Fruit fly (Drosophila melanogaster) whole organism, adult: ENCODE measurements around the gene VhaM9.7-c.

ENCODE experiments used
- CG11617 ChIP-seq: fragments of 200-800 bp; sonication (Bioruptor generic); optimal IDR thresholded peaks from 2 replicates; lab custom pipeline; 2017; ENCODE audit warnings: mild to moderate bottlenecking, missing biosample characterization, missing genetic modification reagents, missing genetic modification characterization
- CG12768 ChIP-seq: fragments of 200-800 bp; sonication (Bioruptor generic); optimal IDR thresholded peaks from 2 replicates; lab custom pipeline; 2017; ENCODE audit warnings: missing biosample characterization, missing genetic modification characterization, mild to moderate bottlenecking, moderate library complexity, missing genetic modification reagents
- CG33017 ChIP-seq: fragments of 200-800 bp; sonication (Bioruptor generic); optimal IDR thresholded peaks from 2 replicates; lab custom pipeline; 2018; ENCODE audit warnings: missing biosample characterization, mild to moderate bottlenecking, missing genetic modification characterization, moderate library complexity
- CG5204 ChIP-seq: fragments of 200-800 bp; sonication (Bioruptor generic); optimal IDR thresholded peaks from 2 replicates; lab custom pipeline; 2016; ENCODE audit warnings: missing biosample characterization, missing genetic modification characterization
- CG7101 ChIP-seq: fragments of 200-800 bp; sonication (Bioruptor generic); optimal IDR thresholded peaks from 2 replicates; lab custom pipeline; 2018; ENCODE audit warnings: missing biosample characterization, mild to moderate bottlenecking, missing genetic modification characterization, moderate library complexity
- Clk ChIP-seq: fragments of 200-800 bp; sonication (Bioruptor generic); optimal IDR thresholded peaks from 2 replicates; lab custom pipeline; 2017; ENCODE audit warnings: missing biosample characterization, missing genetic modification characterization
- Hr96 ChIP-seq: fragments of 200-800 bp; sonication (Bioruptor generic); optimal IDR thresholded peaks from 2 replicates; lab custom pipeline; 2016; ENCODE audit warnings: missing biosample characterization, missing genetic modification characterization
- bab1 ChIP-seq: fragments of 200-800 bp; sonication (Bioruptor generic); optimal IDR thresholded peaks from 3 replicates; lab custom pipeline; 2019; ENCODE audit warnings: missing biosample characterization, mild to moderate bottlenecking, missing genetic modification characterization, moderate library complexity
- cnc ChIP-seq, 2 experiments: fragments of >200 bp; optimal IDR thresholded peaks; 2 replicates each; lab custom pipeline; 2017
- ovo ChIP-seq: fragments of 200-800 bp; sonication (Bioruptor generic); optimal IDR thresholded peaks from 2 replicates; lab custom pipeline; 2016; ENCODE audit warnings: missing biosample characterization, missing genetic modification characterization
- pad ChIP-seq: fragments of 200-800 bp; sonication (Bioruptor generic); optimal IDR thresholded peaks from 3 replicates; lab custom pipeline; 2017; ENCODE audit warnings: missing biosample characterization, missing genetic modification characterization, mild to moderate bottlenecking, moderate library complexity, missing genetic modification reagents

DNA sequence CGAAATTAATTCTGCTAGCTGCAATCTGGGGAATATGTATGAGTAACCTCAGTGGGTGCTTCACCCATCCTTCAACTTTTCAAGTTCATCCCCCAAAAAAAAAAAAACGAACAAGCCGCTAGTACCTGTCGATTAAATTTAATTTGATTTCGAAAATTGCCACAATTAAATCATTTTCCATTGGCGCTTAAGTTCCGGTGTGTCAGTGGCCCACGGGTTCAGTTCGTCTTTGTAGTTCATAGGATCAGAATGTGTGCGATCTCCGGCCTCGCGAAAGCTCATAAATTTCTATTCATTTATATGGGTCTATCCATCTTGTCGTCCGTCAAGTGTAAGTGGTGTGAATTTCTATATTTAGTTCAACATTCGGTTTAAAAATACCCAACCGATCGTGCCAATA lies 44.6 kb downstream of the VhaM9.7-c start, which contains the start of gene CG32260:
- TF ChIP-seq CG7101 (tag; lab: Kevin White, UChicago) (no peak), Hr96 (no peak), pad (GFP tag; lab: Kevin White, UChicago) (no peak), CG11617 (no peak), CG12768 (GFP tag; lab: Kevin White, UChicago) (no peak), CG5204 (GFP tag; lab: Kevin White, UChicago) (no peak), cnc (optimal IDR thresholded peaks at IDR 0.05; lab: Kevin White, UChicago) (no peak), bab1 (no peak), CG33017 (tag; lab: Kevin White, UChicago) (no peak), Clk (no peak), ovo (GFP tag; lab: Kevin White, UChicago) (no peak)
